Fruit fly (Drosophila melanogaster) whole organism, embryonic: ENCODE measurements around the gene ftz-f1.

Experiments used
- ATbp ChIP-seq: fragments of 200-800 bp; sonication (Bioruptor generic); optimal IDR thresholded peaks from 2 replicates; lab custom pipeline; 2017; ENCODE audit warnings: missing biosample characterization, mild to moderate bottlenecking, missing genetic modification characterization, missing genetic modification reagents
- Aef1 ChIP-seq: fragments of 200-800 bp; sonication (Bioruptor generic); IDR thresholded peaks from 3 replicates; pipeline ENCODE4 v1.3.6; 2022; ENCODE audit warnings: missing biosample characterization, missing genetic modification characterization
- Bgb ChIP-seq: fragments of 200-800 bp; sonication (Bioruptor generic); IDR thresholded peaks from 2 replicates; pipeline ENCODE4 v1.3.6; 2022; ENCODE audit warnings: missing biosample characterization, missing genetic modification characterization; ENCODE audit not compliant: partially characterized antibody
- Bteb2 ChIP-seq: fragments of 200-800 bp; sonication (Bioruptor generic); optimal IDR thresholded peaks from 2 replicates; lab custom pipeline; 2016; ENCODE audit warnings: missing biosample characterization, missing genetic modification characterization
- CG12769 ChIP-seq: fragments of 200-800 bp; sonication (Bioruptor generic); optimal IDR thresholded peaks from 2 replicates; lab custom pipeline; 2019; ENCODE audit warnings: missing biosample characterization, mild to moderate bottlenecking, missing genetic modification characterization, moderate library complexity
- CG14710 ChIP-seq: fragments of 200-800 bp; sonication (Bioruptor generic); optimal IDR thresholded peaks from 3 replicates; lab custom pipeline; 2019; ENCODE audit warnings: missing biosample characterization, mild to moderate bottlenecking, missing genetic modification characterization, moderate library complexity
- CG15011 ChIP-seq: fragments of 200-800 bp; sonication (Bioruptor generic); optimal IDR thresholded peaks from 3 replicates; lab custom pipeline; 2018; ENCODE audit warnings: missing biosample characterization, mild to moderate bottlenecking, missing genetic modification characterization
- CG2199 ChIP-seq: fragments of 200-800 bp; sonication (Bioruptor generic); IDR thresholded peaks from 3 replicates; pipeline ENCODE4 v1.3.6; 2022; ENCODE audit warnings: missing biosample characterization, missing genetic modification characterization
- CG32767 ChIP-seq: fragments of 200-800 bp; sonication (Bioruptor generic); IDR thresholded peaks from 2 replicates; pipeline ENCODE4 v1.3.6; 2022; ENCODE audit warnings: missing biosample characterization, missing genetic modification characterization
- CG32772 ChIP-seq: fragments of 200-800 bp; sonication (Bioruptor generic); IDR thresholded peaks from 2 replicates; pipeline ENCODE4 v1.3.6; 2022; ENCODE audit warnings: missing biosample characterization, missing genetic modification characterization
- CG34224 ChIP-seq: fragments of 200-800 bp; sonication (Bioruptor generic); IDR thresholded peaks from 3 replicates; pipeline ENCODE4 v1.3.6; 2022; ENCODE audit warnings: missing biosample characterization, missing genetic modification characterization; ENCODE audit not compliant: partially characterized antibody
- CG4707 ChIP-seq: fragments of 200-800 bp; sonication (Bioruptor generic); optimal IDR thresholded peaks from 2 replicates; lab custom pipeline; 2018; ENCODE audit warnings: missing biosample characterization, mild to moderate bottlenecking, missing genetic modification characterization, moderate library complexity
- CG6654 ChIP-seq: fragments of 200-800 bp; sonication (Bioruptor generic); optimal IDR thresholded peaks from 2 replicates; lab custom pipeline; 2017; ENCODE audit warnings: missing biosample characterization, mild to moderate bottlenecking, missing genetic modification characterization
- CG6813 ChIP-seq: fragments of 200-800 bp; sonication (Bioruptor generic); optimal IDR thresholded peaks from 2 replicates; lab custom pipeline; 2017; ENCODE audit warnings: missing biosample characterization, missing genetic modification characterization, mild to moderate bottlenecking, moderate library complexity, missing genetic modification reagents
- CG7271 ChIP-seq: fragments of 200-800 bp; sonication (Bioruptor generic); optimal IDR thresholded peaks from 2 replicates; lab custom pipeline; 2018; ENCODE audit warnings: missing biosample characterization, mild to moderate bottlenecking, missing genetic modification characterization, moderate library complexity
- CG7928 ChIP-seq: fragments of 200-800 bp; sonication (Bioruptor generic); optimal IDR thresholded peaks from 2 replicates; lab custom pipeline; 2017; ENCODE audit warnings: missing biosample characterization, mild to moderate bottlenecking, missing genetic modification characterization
- CG9727 ChIP-seq: fragments of 200-800 bp; sonication (Bioruptor generic); optimal IDR thresholded peaks from 3 replicates; lab custom pipeline; 2017; ENCODE audit warnings: missing biosample characterization, mild to moderate bottlenecking, missing genetic modification characterization
- HLHmδ ChIP-seq: fragments of 200-800 bp; sonication (Bioruptor generic); optimal IDR thresholded peaks from 2 replicates; lab custom pipeline; 2018; ENCODE audit warnings: missing biosample characterization, mild to moderate bottlenecking, missing genetic modification characterization, moderate library complexity
- Kr ChIP-seq: fragments of 200-800 bp; sonication (Bioruptor generic); optimal IDR thresholded peaks from 2 replicates; lab custom pipeline; 2017; ENCODE audit warnings: missing biosample characterization, mild to moderate bottlenecking, missing genetic modification characterization
- Med ChIP-seq: fragments of 200-800 bp; sonication (Bioruptor generic); peaks from one replicate; lab custom pipeline; 2016; ENCODE audit warnings: missing biosample characterization, missing genetic modification characterization, mild to moderate bottlenecking, inconsistent platforms, moderate library complexity
- bbx ChIP-seq: fragments of 200-800 bp; sonication (Bioruptor generic); IDR thresholded peaks from 2 replicates; pipeline ENCODE4 v1.3.6; 2022; ENCODE audit warnings: missing biosample characterization, missing genetic modification characterization; ENCODE audit not compliant: partially characterized antibody
- cg ChIP-seq: fragments of 200-800 bp; sonication (Bioruptor generic); optimal IDR thresholded peaks from 3 replicates; lab custom pipeline; 2019; ENCODE audit warnings: missing biosample characterization, mild to moderate bottlenecking, missing genetic modification characterization, moderate library complexity
- chinmo ChIP-seq: fragments of 200-800 bp; sonication (Bioruptor generic); IDR thresholded peaks from 4 replicates; pipeline ENCODE4 v1.3.6; 2022; ENCODE audit warnings: missing biosample characterization, missing genetic modification characterization; ENCODE audit not compliant: partially characterized antibody
- chm ChIP-seq: fragments of 200-800 bp; sonication (Bioruptor generic); IDR thresholded peaks from 2 replicates; pipeline ENCODE4 v1.3.6; 2022; ENCODE audit warnings: missing biosample characterization, missing genetic modification characterization
- cwo ChIP-seq: fragments of 200-800 bp; sonication (Bioruptor generic); optimal IDR thresholded peaks from 3 replicates; lab custom pipeline; 2017; ENCODE audit warnings: missing biosample characterization, missing genetic modification characterization, mild to moderate bottlenecking, moderate library complexity, missing genetic modification reagents
- eve ChIP-seq, 2 experiments: fragments of >200 bp; optimal IDR thresholded peaks; 2 replicates each; lab custom pipeline; 2017; ENCODE audit warnings: missing biosample characterization in 2 of 2, missing genetic modification characterization in 2 of 2
- inv ChIP-seq: fragments of 200-800 bp; sonication (Bioruptor generic); IDR thresholded peaks from 2 replicates; pipeline ENCODE4 v1.3.6; 2022; ENCODE audit warnings: missing biosample characterization, missing genetic modification characterization; ENCODE audit not compliant: partially characterized antibody
- jumu ChIP-seq: fragments of 200-800 bp; sonication (Bioruptor generic); optimal IDR thresholded peaks from 3 replicates; lab custom pipeline; 2016; ENCODE audit warnings: missing biosample characterization, missing genetic modification characterization
- kah ChIP-seq: fragments of 200-800 bp; sonication (Bioruptor generic); optimal IDR thresholded peaks from 2 replicates; lab custom pipeline; 2018; ENCODE audit warnings: missing biosample characterization, mild to moderate bottlenecking, missing genetic modification characterization
- kni ChIP-seq: fragments of 200-800 bp; sonication (Bioruptor generic); optimal IDR thresholded peaks from 3 replicates; lab custom pipeline; 2017; ENCODE audit warnings: mild to moderate bottlenecking, missing biosample characterization, missing genetic modification reagents, missing genetic modification characterization
- lab ChIP-seq: fragments of 200-800 bp; sonication (Bioruptor generic); optimal IDR thresholded peaks from 3 replicates; lab custom pipeline; 2017; ENCODE audit warnings: missing biosample characterization, missing genetic modification characterization, mild to moderate bottlenecking, moderate library complexity, missing genetic modification reagents
- lola ChIP-seq, 3 experiments: fragments of >200 bp in 2 of 3; fragments of 200-800 bp in 1 of 3; sonication (Bioruptor generic) in 1 of 3; optimal IDR thresholded peaks; 2 replicates each; lab custom pipeline; 2017 to 2019; ENCODE audit warnings: missing biosample characterization in 3 of 3, missing genetic modification characterization in 3 of 3, mild to moderate bottlenecking in 1 of 3, moderate library complexity in 1 of 3
- maf-S ChIP-seq: fragments of 200-800 bp; sonication (Bioruptor generic); optimal IDR thresholded peaks from 2 replicates; lab custom pipeline; 2016; ENCODE audit warnings: missing biosample characterization, missing genetic modification characterization
- oc ChIP-seq: fragments of 200-800 bp; sonication (Bioruptor generic); optimal IDR thresholded peaks from 2 replicates; lab custom pipeline; 2018; ENCODE audit warnings: missing biosample characterization, mild to moderate bottlenecking, missing genetic modification characterization, moderate library complexity
- pfk ChIP-seq: fragments of 200-800 bp; sonication (Bioruptor generic); optimal IDR thresholded peaks from 2 replicates; lab custom pipeline; 2018; ENCODE audit warnings: missing biosample characterization, mild to moderate bottlenecking, missing genetic modification characterization, moderate library complexity
- pita ChIP-seq: fragments of 200-800 bp; sonication (Bioruptor generic); optimal IDR thresholded peaks from 2 replicates; lab custom pipeline; 2017; ENCODE audit warnings: missing biosample characterization, mild to moderate bottlenecking, missing genetic modification characterization
- schlank ChIP-seq: fragments of 200-800 bp; sonication (Bioruptor generic); optimal IDR thresholded peaks from 2 replicates; lab custom pipeline; 2018; ENCODE audit warnings: missing biosample characterization, mild to moderate bottlenecking, missing genetic modification characterization
- scrt ChIP-seq: fragments of 200-800 bp; sonication (Bioruptor generic); optimal IDR thresholded peaks from 2 replicates; lab custom pipeline; 2018; ENCODE audit warnings: missing biosample characterization, mild to moderate bottlenecking, missing genetic modification characterization, moderate library complexity
- sd ChIP-seq: fragments of 200-800 bp; sonication (Bioruptor generic); optimal IDR thresholded peaks from 3 replicates; lab custom pipeline; 2018; ENCODE audit warnings: missing biosample characterization, mild to moderate bottlenecking, missing genetic modification characterization, moderate library complexity
- sens ChIP-seq: fragments of 200-800 bp; sonication (Bioruptor generic); peaks from one replicate; lab custom pipeline; 2016; ENCODE audit warnings: missing biosample characterization, missing genetic modification characterization
- sens-2 ChIP-seq: fragments of 200-800 bp; sonication (Bioruptor generic); IDR thresholded peaks from 2 replicates; pipeline ENCODE4 v1.3.6; 2022; ENCODE audit warnings: missing biosample characterization, missing genetic modification characterization
- seq ChIP-seq: fragments of 200-800 bp; sonication (Bioruptor generic); IDR thresholded peaks from 2 replicates; pipeline ENCODE4 v1.3.6; 2022; ENCODE audit warnings: missing biosample characterization, missing genetic modification characterization
- slou ChIP-seq: fragments of 200-800 bp; sonication (Bioruptor generic); optimal IDR thresholded peaks from 3 replicates; lab custom pipeline; 2016; ENCODE audit warnings: missing biosample characterization, missing genetic modification characterization
- sug ChIP-seq: fragments of 200-800 bp; optimal IDR thresholded peaks from 2 replicates; lab custom pipeline; 2019; ENCODE audit warnings: missing biosample characterization, mild to moderate bottlenecking, missing genetic modification characterization, moderate library complexity
- unc-4 ChIP-seq: fragments of 200-800 bp; sonication (Bioruptor generic); IDR thresholded peaks from 2 replicates; pipeline ENCODE4 v1.3.6; 2022; ENCODE audit warnings: missing biosample characterization, missing genetic modification characterization; ENCODE audit not compliant: partially characterized antibody
- vvl ChIP-seq: fragments of 200-800 bp; sonication (Bioruptor generic); IDR thresholded peaks from 2 replicates; pipeline ENCODE4 v1.3.6; 2022; ENCODE audit warnings: missing biosample characterization, missing genetic modification characterization
- zen2 ChIP-seq: fragments of 200-800 bp; sonication (Bioruptor generic); IDR thresholded peaks from 3 replicates; pipeline ENCODE4 v1.3.6; 2022; ENCODE audit warnings: missing biosample characterization, missing genetic modification characterization; ENCODE audit not compliant: partially characterized antibody

Gene ftz-f1

dm6 chr3L:18833234-18833633, 32.1 kb upstream of the ftz-f1 start (continued):
- TF ChIP-seq zen2 (GFP tag; lab: Robert Waterston, UW) (no peak), inv (GFP tag; lab: Robert Waterston, UW) (no peak), scrt (GFP tag; lab: Kevin White, UChicago) (peak; percentile 11)

dm6 chr3L:18832708-18833107, 31.6 kb upstream of the ftz-f1 start:
- TF ChIP-seq seq (GFP tag; lab: Robert Waterston, UW) = 0 out of 2 replicates have a peak, but pooled peaks have one; percentile 32
- peak; percentile 73 for TF ChIP-seq Med (GFP tag; lab: Kevin White, UChicago)
- TF ChIP-seq Bgb (GFP tag; lab: Robert Waterston, UW) = 0 out of 2 replicates have a peak, but pooled peaks have one; percentile 6
- peak; percentile 39 for TF ChIP-seq CG6813 (GFP tag; lab: Kevin White, UChicago)
- peak; percentile 55; the same call in 2 of the 3 replicates for TF ChIP-seq CG2199
- TF ChIP-seq bbx = 0 out of 2 replicates have a peak, but pooled peaks have one; percentile 24
- peak; percentile 18 for TF ChIP-seq sd (tag; lab: Kevin White, UChicago)
- 0 out of 2 replicates have a peak, but pooled peaks have one; percentile 43 for TF ChIP-seq CG32767 (GFP tag; lab: Robert Waterston, UW)
- peak; percentile 2 for TF ChIP-seq CG12769 (tag; lab: Kevin White, UChicago)
- TF ChIP-seq CG7928 = no peak
- peak; percentile 33 for TF ChIP-seq oc (tag; lab: Kevin White, UChicago)
- no peak for TF ChIP-seq chm (GFP tag; lab: Robert Waterston, UW)
- peak; percentile 74 for TF ChIP-seq lab (GFP tag; lab: Kevin White, UChicago)
- TF ChIP-seq CG34224 = no peak
- TF ChIP-seq CG14710 (tag; lab: Kevin White, UChicago) = no peak
- TF ChIP-seq lola (GFP tag; optimal IDR thresholded peaks at IDR 0.05; lab: Kevin White, UChicago) = peak in 1 of 3 experiments; percentile 22
- TF ChIP-seq Bteb2 (GFP tag; lab: Kevin White, UChicago) = no peak
- TF ChIP-seq cwo (GFP tag; lab: Kevin White, UChicago) = peak; percentile 55
- peak; percentile 12 for TF ChIP-seq cg (GFP tag; lab: Kevin White, UChicago)
- no peak for TF ChIP-seq Aef1
- no peak for TF ChIP-seq maf-S
- no peak for TF ChIP-seq CG32772
- no peak for TF ChIP-seq schlank (tag; lab: Kevin White, UChicago)
- TF ChIP-seq CG9727 (GFP tag; lab: Kevin White, UChicago) = no peak
- peak; percentile 24 for TF ChIP-seq kni (GFP tag; lab: Kevin White, UChicago)
- no peak for TF ChIP-seq CG15011 (GFP tag; lab: Kevin White, UChicago)
- TF ChIP-seq slou (GFP tag; lab: Kevin White, UChicago) = no peak
- peak; percentile 41 for TF ChIP-seq HLHmδ (GFP tag; lab: Kevin White, UChicago)
- TF ChIP-seq Kr (GFP tag; lab: Kevin White, UChicago) = peak; percentile 35
- peak; percentile 1 for TF ChIP-seq sug (tag; lab: Kevin White, UChicago)
- 0 out of 2 replicates have a peak, but pooled peaks have one; percentile 16 for TF ChIP-seq sens-2 (GFP tag; lab: Robert Waterston, UW)

dm6 chr3L:18832195-18832594, 31.1 kb upstream of the ftz-f1 start:
- TF ChIP-seq jumu (GFP tag; lab: Kevin White, UChicago) = no peak
- peak in 1 of 2 experiments; percentile 52 for TF ChIP-seq eve (GFP tag; optimal IDR thresholded peaks at IDR 0.05; lab: Kevin White, UChicago)
- TF ChIP-seq CG4707 (GFP tag; lab: Kevin White, UChicago) = no peak
- TF ChIP-seq chinmo (GFP tag; lab: Robert Waterston, UW) = 0 out of 4 replicates have a peak, but pooled peaks have one; percentile 44
- no peak for TF ChIP-seq unc-4 (GFP tag; lab: Robert Waterston, UW)
- TF ChIP-seq pfk (GFP tag; lab: Kevin White, UChicago) = peak; percentile 21
- peak; percentile 25 for TF ChIP-seq sens (GFP tag; lab: Kevin White, UChicago)
- TF ChIP-seq CG7271 (tag; lab: Kevin White, UChicago) = no peak
- TF ChIP-seq ATbp (GFP tag; lab: Kevin White, UChicago) = no peak
- TF ChIP-seq CG6654 (GFP tag; lab: Kevin White, UChicago) = no peak
- TF ChIP-seq Med (GFP tag; lab: Kevin White, UChicago) = peak; percentile 56
- no peak for TF ChIP-seq pita
- peak; percentile 50; the same call in 1 of the 2 replicates for TF ChIP-seq vvl (GFP tag; lab: Robert Waterston, UW)
- TF ChIP-seq kah (GFP tag; lab: Kevin White, UChicago) = no peak
